Fruit fly (Drosophila melanogaster) whole organism, embryonic: Measurements from ENCODE around the gene CG45428.

Experiments
- Bgb ChIP-seq: fragments of 200-800 bp; sonication (Bioruptor generic); IDR thresholded peaks from 2 replicates; pipeline ENCODE4 v1.3.6; 2022; ENCODE audit warnings: missing biosample characterization, missing genetic modification characterization; ENCODE audit not compliant: partially characterized antibody
- CG17568 ChIP-seq: fragments of 200-800 bp; sonication (Bioruptor generic); optimal IDR thresholded peaks from 2 replicates; lab custom pipeline; 2018; ENCODE audit warnings: missing biosample characterization, mild to moderate bottlenecking, missing genetic modification characterization, moderate library complexity
- CG6272 ChIP-seq: fragments of 200-800 bp; sonication (Bioruptor generic); IDR thresholded peaks from 2 replicates; pipeline ENCODE4 v1.3.6; 2022; ENCODE audit warnings: missing biosample characterization, missing genetic modification characterization
- Eip74EF ChIP-seq, 2 experiments: fragments of 200-800 bp in 1 of 2; fragments of >200 bp in 1 of 2; sonication (Bioruptor generic) in 1 of 2; optimal IDR thresholded peaks; 2 replicates each; lab custom pipeline; 2017 to 2019; ENCODE audit warnings: missing biosample characterization in 2 of 2, missing genetic modification characterization in 2 of 2, mild to moderate bottlenecking in 1 of 2, moderate library complexity in 1 of 2
- Mes4 ChIP-seq: fragments of 200-800 bp; sonication (Bioruptor generic); optimal IDR thresholded peaks from 2 replicates; lab custom pipeline; 2016; ENCODE audit warnings: missing biosample characterization, missing genetic modification characterization
- sens-2 ChIP-seq: fragments of 200-800 bp; sonication (Bioruptor generic); IDR thresholded peaks from 2 replicates; pipeline ENCODE4 v1.3.6; 2022; ENCODE audit warnings: missing biosample characterization, missing genetic modification characterization

DNA sequence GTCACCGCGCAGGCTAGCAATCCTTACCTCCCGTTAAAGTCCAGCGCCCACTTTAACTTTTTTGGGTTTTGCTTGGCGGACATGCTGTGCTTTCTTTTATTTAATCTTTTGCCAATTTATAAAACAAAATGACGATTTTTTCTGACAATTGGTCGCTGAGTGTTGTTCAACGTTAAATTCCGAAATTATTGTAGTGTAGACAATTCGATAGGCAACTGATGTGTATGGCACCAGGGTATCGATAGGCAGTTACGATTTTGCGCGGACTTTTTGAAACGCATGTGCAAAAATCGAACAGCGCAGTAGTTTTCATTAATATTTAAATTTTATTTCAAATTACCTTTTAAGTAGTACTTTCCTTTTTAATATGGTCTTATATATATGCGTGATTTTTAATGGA lies 31.2 kb upstream of the CG45428 start, which contains the start of gene EMC4:
- TF ChIP-seq Eip74EF (GFP tag; optimal IDR thresholded peaks at IDR 0.05; lab: Kevin White, UChicago) (no peak), CG6272 (no peak), sens-2 (no peak), CG17568 (GFP tag; lab: Kevin White, UChicago) (peak; percentile 8), Mes4 (GFP tag; lab: Kevin White, UChicago) (no peak), Bgb (GFP tag; lab: Robert Waterston, UW) (peak; percentile 80)
